Fruit fly (Drosophila melanogaster) whole organism: ENCODE data around the gene Cow.

ENCODE experiments used
- CG8478 ChIP-seq: fragments of >200 bp; optimal IDR thresholded peaks from 2 replicates; lab custom pipeline; 2018; ENCODE audit warnings: inconsistent platforms
- Dll ChIP-seq: fragments of >200 bp; optimal IDR thresholded peaks from 2 replicates; lab custom pipeline; 2017
- EcR ChIP-seq, 2 experiments: fragments of >200 bp; optimal IDR thresholded peaks; 2 replicates each; lab custom pipeline; 2017; ENCODE audit warnings: missing biosample characterization in 2 of 2, missing genetic modification characterization in 2 of 2, missing genetic modification reagents in 2 of 2
- pan ChIP-seq: fragments of >200 bp; optimal IDR thresholded peaks from 2 replicates; lab custom pipeline; 2017
- psq ChIP-seq: fragments of >200 bp; optimal IDR thresholded peaks from 2 replicates; lab custom pipeline; 2017
- usp ChIP-seq: fragments of >200 bp; optimal IDR thresholded peaks from 2 replicates; lab custom pipeline; 2017; ENCODE audit warnings: missing biosample characterization, missing genetic modification characterization, mixed read lengths

dm6 chr3R:23056113-23056512 is 56.4 kb downstream of the Cow start:
- no peak for TF ChIP-seq usp (GFP tag; lab: Kevin White, UChicago)
- no peak for TF ChIP-seq Dll (lab: Kevin White, UChicago)
- no peak for TF ChIP-seq CG8478 (lab: Kevin White, UChicago)
- no peak for TF ChIP-seq pan (lab: Kevin White, UChicago)
- TF ChIP-seq psq (lab: Kevin White, UChicago), result no peak
- no peak for TF ChIP-seq EcR (GFP tag; optimal IDR thresholded peaks at IDR 0.05; lab: Kevin White, UChicago)
